Fruit fly (Drosophila melanogaster) Kc167 (cell line): ENCODE data around the gene Ir68a.

ENCODE experiments used
- psq ChIP-seq: fragments of >200 bp; optimal IDR thresholded peaks from 2 replicates; lab custom pipeline; 2017; ENCODE audit warnings: missing external identifiers
- ttk ChIP-seq: sonication (Bioruptor generic); optimal IDR thresholded peaks from 2 replicates; lab custom pipeline; 2017; ENCODE audit warnings: missing external identifiers

DNA sequence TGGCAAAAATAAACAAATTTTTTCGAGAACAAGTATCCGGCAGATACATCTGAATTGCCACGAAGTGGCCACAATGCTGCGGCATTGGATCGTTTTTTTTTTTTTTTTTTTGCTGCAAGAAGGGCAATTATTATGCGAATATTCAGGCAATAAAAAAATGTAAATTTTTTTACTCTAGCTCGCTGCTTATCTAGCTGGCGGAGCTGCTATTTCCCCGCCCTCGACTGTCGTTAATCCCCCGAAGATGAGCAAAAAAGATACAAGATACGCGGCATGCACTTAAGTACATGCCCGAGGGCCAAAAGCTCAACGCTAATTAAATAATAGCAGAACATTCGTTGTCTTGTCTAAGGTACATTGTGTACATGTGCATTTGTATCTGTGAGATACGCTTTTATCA is 26.1 kb upstream of the Ir68a start:
- no peak for TF ChIP-seq ttk (lab: Kevin White, UChicago)
- no peak for TF ChIP-seq psq (lab: Kevin White, UChicago)
